Fruit fly (Drosophila melanogaster) whole organism, pupa: ENCODE measurements around the gene CG18596.

Experiments used
- CG10348 ChIP-seq: fragments of 200-800 bp; sonication (Bioruptor generic); IDR thresholded peaks from 2 replicates; pipeline ENCODE4 v1.3.6; 2022; ENCODE audit warnings: missing biosample characterization, missing genetic modification characterization
- CG12605 ChIP-seq: fragments of 200-800 bp; sonication (Bioruptor generic); IDR thresholded peaks from 2 replicates; pipeline ENCODE4 v1.3.6; 2022; ENCODE audit warnings: missing biosample characterization, missing genetic modification characterization
- CG13204 ChIP-seq: fragments of 200-800 bp; sonication (Bioruptor generic); optimal IDR thresholded peaks from 2 replicates; lab custom pipeline; 2018; ENCODE audit warnings: missing biosample characterization, mild to moderate bottlenecking, missing genetic modification characterization, moderate library complexity
- CG14655 ChIP-seq: fragments of 200-800 bp; sonication (Bioruptor generic); optimal IDR thresholded peaks from 3 replicates; lab custom pipeline; 2017; ENCODE audit warnings: mild to moderate bottlenecking, missing biosample characterization, missing genetic modification reagents, missing genetic modification characterization
- CG15710 ChIP-seq: fragments of 200-800 bp; sonication (Bioruptor generic); optimal IDR thresholded peaks from 2 replicates; lab custom pipeline; 2018; ENCODE audit warnings: missing biosample characterization, mild to moderate bottlenecking, missing genetic modification characterization, moderate library complexity
- CG17806 ChIP-seq: fragments of 200-800 bp; sonication (Bioruptor generic); optimal IDR thresholded peaks from 2 replicates; lab custom pipeline; 2018; ENCODE audit warnings: missing biosample characterization, mild to moderate bottlenecking, missing genetic modification characterization, moderate library complexity
- CG32121 ChIP-seq: fragments of 200-800 bp; sonication (Bioruptor generic); IDR thresholded peaks from 2 replicates; pipeline ENCODE4 v1.3.6; 2022; ENCODE audit warnings: missing biosample characterization, missing genetic modification characterization
- CG34367 ChIP-seq: fragments of 200-800 bp; sonication (Bioruptor generic); optimal IDR thresholded peaks from 2 replicates; lab custom pipeline; 2018; ENCODE audit warnings: missing biosample characterization, mild to moderate bottlenecking, missing genetic modification characterization
- CG4496 ChIP-seq: fragments of 200-800 bp; sonication (Bioruptor generic); IDR thresholded peaks from 3 replicates; pipeline ENCODE4 v1.3.6; 2022; ENCODE audit warnings: missing biosample characterization, missing genetic modification characterization
- CG8159 ChIP-seq: fragments of 200-800 bp; sonication (Bioruptor generic); optimal IDR thresholded peaks from 3 replicates; lab custom pipeline; 2018; ENCODE audit warnings: missing biosample characterization, mild to moderate bottlenecking, missing genetic modification characterization, moderate library complexity
- CG8301 ChIP-seq: fragments of 200-800 bp; sonication (Bioruptor generic); optimal IDR thresholded peaks from 2 replicates; lab custom pipeline; 2018; ENCODE audit warnings: missing biosample characterization, mild to moderate bottlenecking, missing genetic modification characterization
- CG9948 ChIP-seq: fragments of 200-800 bp; sonication (Bioruptor generic); optimal IDR thresholded peaks from 2 replicates; lab custom pipeline; 2018; ENCODE audit warnings: missing biosample characterization, mild to moderate bottlenecking, missing genetic modification characterization, moderate library complexity
- D1 ChIP-seq: fragments of 200-800 bp; sonication (Bioruptor generic); optimal IDR thresholded peaks from 2 replicates; lab custom pipeline; 2018; ENCODE audit warnings: missing biosample characterization, mild to moderate bottlenecking, missing genetic modification characterization, moderate library complexity
- EcR ChIP-seq: fragments of 200-800 bp; sonication (Bioruptor generic); optimal IDR thresholded peaks from 3 replicates; lab custom pipeline; 2019; ENCODE audit warnings: missing biosample characterization, missing genetic modification characterization, mild to moderate bottlenecking, moderate library complexity, missing genetic modification reagents
- Ets98B ChIP-seq: fragments of 200-800 bp; sonication (Bioruptor generic); IDR thresholded peaks from 2 replicates; pipeline ENCODE4 v1.3.6; 2022; ENCODE audit warnings: missing biosample characterization, missing genetic modification characterization
- Pif1A ChIP-seq: fragments of 200-800 bp; sonication (Bioruptor generic); optimal IDR thresholded peaks from 3 replicates; lab custom pipeline; 2016; ENCODE audit warnings: missing biosample characterization, missing genetic modification characterization
- Pif1B ChIP-seq: fragments of 200-800 bp; sonication (Bioruptor generic); optimal IDR thresholded peaks from 3 replicates; lab custom pipeline; 2016; ENCODE audit warnings: missing biosample characterization, missing genetic modification characterization
- Snoo ChIP-seq: fragments of 200-800 bp; sonication (Bioruptor generic); optimal IDR thresholded peaks from 3 replicates; lab custom pipeline; 2017; ENCODE audit warnings: missing biosample characterization, mild to moderate bottlenecking, missing genetic modification characterization, inconsistent platforms
- fd96Ca ChIP-seq: fragments of 200-800 bp; sonication (Bioruptor generic); IDR thresholded peaks from 3 replicates; pipeline ENCODE4 v1.3.6; 2022; ENCODE audit warnings: missing biosample characterization, missing genetic modification characterization
- gl ChIP-seq: fragments of 200-800 bp; sonication (Bioruptor generic); optimal IDR thresholded peaks from 2 replicates; lab custom pipeline; 2018; ENCODE audit warnings: missing biosample characterization, mild to moderate bottlenecking, missing genetic modification characterization
- rn ChIP-seq: fragments of 200-800 bp; sonication (Bioruptor generic); IDR thresholded peaks from 2 replicates; pipeline ENCODE4 v1.3.6; 2022; ENCODE audit warnings: missing biosample characterization, missing genetic modification characterization

Gene CG18596

dm6 chr3R:22379942-22380341 lies 4.2 kb downstream of the CG18596 start, which contains the start of gene CG34149:
TSS of gene CG34149 (plus strand) at chr3R:22380128.
- TF ChIP-seq CG10348 (GFP tag; lab: Robert Waterston, UW) (no peak), CG4496 (no peak), CG8301 (tag; lab: Kevin White, UChicago) (no peak), CG15710 (tag; lab: Kevin White, UChicago) (no peak), D1 (tag; lab: Kevin White, UChicago) (no peak), Pif1B (no peak), CG17806 (tag; lab: Kevin White, UChicago) (no peak)

dm6 chr3R:22381077-22381476 lies 5.4 kb downstream of the CG18596 start, which contains the start of gene CG43342:
TSS of gene CG43342 (plus strand) at chr3R:22381340.
- no peak for TF ChIP-seq Pif1B
- TF ChIP-seq Ets98B = no peak
- no peak for TF ChIP-seq CG10348 (GFP tag; lab: Robert Waterston, UW)
- no peak for TF ChIP-seq fd96Ca
- no peak for TF ChIP-seq gl (tag; lab: Kevin White, UChicago)
- no peak for TF ChIP-seq CG17806 (tag; lab: Kevin White, UChicago)
- no peak for TF ChIP-seq CG8301 (tag; lab: Kevin White, UChicago)
- TF ChIP-seq rn (GFP tag; lab: Robert Waterston, UW) = no peak
- TF ChIP-seq Snoo (tag; lab: Kevin White, UChicago) = no peak
- no peak for TF ChIP-seq CG34367 (tag; lab: Kevin White, UChicago)
- no peak for TF ChIP-seq Pif1A (GFP tag; lab: Kevin White, UChicago)
- TF ChIP-seq CG4496 = no peak
- TF ChIP-seq CG8159 (tag; lab: Kevin White, UChicago) = no peak
- TF ChIP-seq CG13204 (GFP tag; lab: Kevin White, UChicago) = no peak
- no peak for TF ChIP-seq D1 (tag; lab: Kevin White, UChicago)
- no peak for TF ChIP-seq CG15710 (tag; lab: Kevin White, UChicago)
- no peak for TF ChIP-seq CG12605 (GFP tag; lab: Robert Waterston, UW)

- TF ChIP-seq CG8301 (tag; lab: Kevin White, UChicago) (no peak), CG34367 (tag; lab: Kevin White, UChicago) (no peak), CG12605 (GFP tag; lab: Robert Waterston, UW) (no peak), CG15710 (tag; lab: Kevin White, UChicago) (no peak), Pif1A (GFP tag; lab: Kevin White, UChicago) (no peak), gl (tag; lab: Kevin White, UChicago) (no peak)
- TF ChIP-seq, all 21 proteins: peak for 0
Observed at dm6 chr3R:22381735-22382134, 6.0 kb downstream of the CG18596 start, which contains the start of gene Gpdh3. TSS of gene Gpdh3 (plus strand) at chr3R:22382035.

dm6 chr3R:22389614-22390013 lies 13.9 kb downstream of the CG18596 start, which contains the start of the genes CAH8 and CG7059:
TSS of gene CAH8 (minus strand) at chr3R:22389714.
TSS of gene CG7059 (plus strand) at chr3R:22389780.
- no peak for TF ChIP-seq CG34367 (tag; lab: Kevin White, UChicago)
- TF ChIP-seq CG12605 (GFP tag; lab: Robert Waterston, UW) = 0 out of 2 replicates have a peak, but pooled peaks have one; percentile 11
- TF ChIP-seq CG8159 (tag; lab: Kevin White, UChicago) = no peak

- TF ChIP-seq Snoo (tag; lab: Kevin White, UChicago) = no peak
- TF ChIP-seq CG34367 (tag; lab: Kevin White, UChicago) = no peak
- TF ChIP-seq CG8301 (tag; lab: Kevin White, UChicago) = no peak
- TF ChIP-seq fd96Ca = no peak
- no peak for TF ChIP-seq D1 (tag; lab: Kevin White, UChicago)
Observed at dm6 chr3R:22390109-22390508, 14.4 kb downstream of the CG18596 start.

- TF ChIP-seq fd96Ca (no peak), gl (tag; lab: Kevin White, UChicago) (no peak)
Observed at dm6 chr3R:22394004-22394403, 18.3 kb downstream of the CG18596 start, which contains the start of gene CG13857. TSS of gene CG13857 (minus strand) at chr3R:22394104.

- TF ChIP-seq CG13204 (GFP tag; lab: Kevin White, UChicago) (no peak), CG10348 (GFP tag; lab: Robert Waterston, UW) (no peak), CG9948 (tag; lab: Kevin White, UChicago) (peak; percentile 23), rn (GFP tag; lab: Robert Waterston, UW) (no peak), Pif1A (GFP tag; lab: Kevin White, UChicago) (no peak), CG12605 (GFP tag; lab: Robert Waterston, UW) (no peak), CG8159 (tag; lab: Kevin White, UChicago) (no peak), CG34367 (tag; lab: Kevin White, UChicago) (no peak), Pif1B (no peak), gl (tag; lab: Kevin White, UChicago) (no peak), CG8301 (tag; lab: Kevin White, UChicago) (peak; percentile 64), D1 (tag; lab: Kevin White, UChicago) (no peak), Ets98B (0 out of 2 replicates have a peak, but pooled peaks have one; percentile 23), CG17806 (tag; lab: Kevin White, UChicago) (no peak), CG32121 (GFP tag; lab: Robert Waterston, UW) (no peak), EcR (no peak), Snoo (tag; lab: Kevin White, UChicago) (no peak), CG14655 (GFP tag; lab: Kevin White, UChicago) (peak; percentile 68), CG15710 (tag; lab: Kevin White, UChicago) (no peak), CG4496 (peak; percentile 57; the same call in 1 of the 3 replicates), fd96Ca (no peak)
Observed at dm6 chr3R:22395409-22396178, 19.9 kb downstream of the CG18596 start.
